Fruit fly (Drosophila melanogaster) whole organism: Measurements from ENCODE around the gene CG5292.

Experiments used
- EcR ChIP-seq, 2 experiments: fragments of >200 bp; optimal IDR thresholded peaks; 2 replicates each; lab custom pipeline; 2017; ENCODE audit warnings: missing biosample characterization in 2 of 2, missing genetic modification characterization in 2 of 2, missing genetic modification reagents in 2 of 2
- pan ChIP-seq: fragments of >200 bp; optimal IDR thresholded peaks from 2 replicates; lab custom pipeline; 2017
- usp ChIP-seq: fragments of >200 bp; optimal IDR thresholded peaks from 2 replicates; lab custom pipeline; 2017; ENCODE audit warnings: missing biosample characterization, missing genetic modification characterization, mixed read lengths

DNA sequence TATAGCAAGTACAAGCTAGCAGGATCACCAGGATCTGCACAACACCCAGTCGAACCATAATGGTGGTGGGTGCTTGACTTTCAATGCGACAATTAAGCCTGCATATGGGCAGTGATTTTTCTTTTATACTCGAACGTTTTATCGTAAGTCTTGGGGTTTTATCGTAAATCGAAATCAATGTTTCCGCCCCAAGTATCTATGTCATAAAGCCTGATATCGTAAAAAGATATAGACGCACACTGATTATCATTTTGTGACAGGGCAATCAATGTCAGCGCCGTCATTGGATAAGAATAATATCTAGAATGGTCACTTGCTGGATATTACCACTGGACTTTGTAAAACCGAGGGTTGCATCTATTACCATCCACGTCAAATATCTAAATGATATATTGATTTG lies 21.3 kb upstream of the CG5292 start, which contains the start of gene CG17475:
- TF ChIP-seq pan (lab: Kevin White, UChicago) (no peak), EcR (GFP tag; optimal IDR thresholded peaks at IDR 0.05; lab: Kevin White, UChicago) (no peak), usp (GFP tag; lab: Kevin White, UChicago) (no peak)
